Worm (Caenorhabditis elegans) whole organism, late embryonic: ENCODE data around the gene dcaf-13.

ENCODE experiments used
- T23F11.4 ChIP-seq: fragments of 200-800 bp; sonication (Bioruptor generic); optimal IDR thresholded peaks from 2 replicates; lab custom pipeline; 2018; ENCODE audit warnings: mild to moderate bottlenecking, missing genetic modification characterization, missing compliant biosample characterization
- fkh-10 ChIP-seq: fragments of 150-350 bp; optimal IDR thresholded peaks from 2 replicates; lab custom pipeline; 2014; ENCODE audit warnings: missing biosample characterization, missing genetic modification reagents, missing genetic modification characterization
- madf-2 ChIP-seq: sonication (generic microtip); optimal IDR thresholded peaks from 2 replicates; lab custom pipeline; 2017; ENCODE audit warnings: missing genetic modification characterization, missing compliant biosample characterization
- sox-2 ChIP-seq: fragments of 200-800 bp; sonication (Bioruptor generic); IDR thresholded peaks from 2 replicates; pipeline ENCODE4 v1.3.6; 2022; ENCODE audit warnings: missing genetic modification reagents, missing genetic modification characterization, missing compliant biosample characterization
- sox-4 ChIP-seq: sonication (generic microtip); optimal IDR thresholded peaks from 2 replicates; lab custom pipeline; 2017; ENCODE audit warnings: mild to moderate bottlenecking, missing genetic modification characterization, inconsistent platforms, missing compliant biosample characterization
- tbx-7 ChIP-seq: sonication (generic microtip); optimal IDR thresholded peaks from 2 replicates; lab custom pipeline; 2016; ENCODE audit warnings: missing genotype, missing genetic modification characterization, missing compliant biosample characterization

DNA sequence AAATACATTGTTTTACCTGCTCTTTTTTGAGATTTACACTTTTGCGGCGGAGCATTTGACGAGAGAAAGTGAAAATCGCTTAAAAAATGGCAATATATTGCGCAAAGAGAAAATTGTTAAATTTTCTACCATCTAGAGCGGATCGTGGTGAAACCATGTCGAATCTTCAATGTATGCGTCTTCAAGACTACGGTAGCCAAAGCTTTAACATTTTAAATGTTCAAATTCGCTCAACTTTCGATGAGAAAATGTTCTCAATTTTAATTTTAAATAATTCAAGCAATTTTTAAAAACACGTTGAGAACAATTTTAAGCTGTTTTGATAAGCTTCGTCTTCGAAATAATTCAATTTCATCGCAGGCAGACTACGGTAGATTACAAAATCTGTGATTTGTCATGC is 35.6 kb upstream of the dcaf-13 start:
- TF ChIP-seq T23F11.4 (GFP tag; lab: Kevin White, UChicago) (no peak), sox-2 (GFP tag; lab: Robert Waterston, UW) (no peak), fkh-10 (GFP tag; lab: Kevin White, UChicago) (no peak), tbx-7 (tag; lab: Kevin White, UChicago) (no peak), madf-2 (tag; lab: Kevin White, UChicago) (no peak), sox-4 (tag; lab: Kevin White, UChicago) (no peak)
